Fruit fly (Drosophila melanogaster): ENCODE measurements around the gene Tdh.

DNA sequence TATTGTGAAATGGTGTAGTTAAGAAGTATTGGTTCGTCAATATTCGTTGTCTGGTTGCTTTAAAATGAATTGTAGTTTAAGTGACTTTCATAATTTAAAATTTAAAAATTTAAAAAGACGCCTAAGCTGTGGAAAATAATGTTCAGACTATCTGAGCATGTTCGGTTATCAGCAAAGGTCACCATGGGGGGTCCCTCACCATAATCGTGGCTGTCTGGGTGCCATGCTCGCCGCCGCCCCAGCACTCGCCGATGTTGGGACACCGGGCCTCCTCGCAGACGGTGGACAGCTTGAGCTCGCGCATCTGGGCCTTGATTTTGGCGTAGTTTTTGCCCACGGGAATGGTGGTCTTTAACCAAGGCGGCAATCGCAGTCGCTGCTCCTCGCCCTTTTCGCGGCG, 35.1 kb upstream of the Tdh start:
- TF ChIP-seq h (optimal IDR thresholded peaks at IDR 0.05) (no peak), psq (optimal IDR thresholded peaks at IDR 0.05) (no peak), Sin3A (optimal IDR thresholded peaks at IDR 0.05) (no peak), ttk (optimal IDR thresholded peaks at IDR 0.05) (no peak)

Data from Kc167 (cell line).